Worm (Caenorhabditis elegans) whole organism, young adult: ENCODE results near the gene T19C4.24.

ENCODE experiments used
- B0336.3 ChIP-seq: fragments of 200-800 bp; sonication (Bioruptor generic); IDR thresholded peaks from 2 replicates; pipeline ENCODE4 v1.3.6; 2022; ENCODE audit warnings: missing genetic modification characterization, missing compliant biosample characterization
- D2030.7 ChIP-seq: fragments of 200-800 bp; sonication (Bioruptor generic); IDR thresholded peaks from 2 replicates; pipeline ENCODE4 v1.3.6; 2022; ENCODE audit warnings: missing genetic modification reagents, missing genetic modification characterization, missing compliant biosample characterization
- F23B12.7 ChIP-seq: sonication (generic microtip); optimal IDR thresholded peaks from 2 replicates; lab custom pipeline; 2017; ENCODE audit warnings: missing genetic modification characterization, mild to moderate bottlenecking, missing compliant biosample characterization, antibody characterized with exemption, moderate library complexity; ENCODE audit not compliant: insufficient read depth
- K12H6.12 ChIP-seq: fragments of 200-800 bp; sonication (Bioruptor generic); optimal IDR thresholded peaks from 2 replicates; lab custom pipeline; 2018; ENCODE audit warnings: mild to moderate bottlenecking, missing genetic modification characterization, missing compliant biosample characterization
- T07F8.4 ChIP-seq: sonication (generic microtip); optimal IDR thresholded peaks from 2 replicates; lab custom pipeline; 2016; ENCODE audit warnings: mild to moderate bottlenecking, missing genetic modification characterization, moderate library complexity, missing compliant biosample characterization
- Y67H2A.10 ChIP-seq: fragments of 200-800 bp; sonication (Bioruptor generic); conservative IDR thresholded peaks from 2 replicates; pipeline ENCODE4 v1.3.6; 2022; ENCODE audit warnings: missing genetic modification reagents, missing genetic modification characterization, missing compliant biosample characterization
- Y79H2A.3 ChIP-seq: fragments of 200-800 bp; sonication (Bioruptor generic); conservative IDR thresholded peaks from 2 replicates; pipeline ENCODE4 v1.3.6; 2022; ENCODE audit warnings: missing genetic modification reagents, missing genetic modification characterization, missing compliant biosample characterization
- attf-6 ChIP-seq: fragments of 200-800 bp; sonication (Bioruptor generic); IDR thresholded peaks from 2 replicates; pipeline ENCODE4 v1.3.6; 2022; ENCODE audit warnings: missing genetic modification reagents, missing genetic modification characterization, missing compliant biosample characterization
- bed-2 ChIP-seq: fragments of 200-800 bp; sonication (Bioruptor generic); IDR thresholded peaks from 2 replicates; pipeline ENCODE4 v1.3.6; 2022; ENCODE audit warnings: missing genetic modification reagents, missing genetic modification characterization, missing compliant biosample characterization
- ceh-27 ChIP-seq: fragments of 200-800 bp; sonication (Bioruptor generic); optimal IDR thresholded peaks from 2 replicates; lab custom pipeline; 2018; ENCODE audit warnings: mild to moderate bottlenecking, missing genetic modification characterization, moderate library complexity, missing compliant biosample characterization
- ceh-40 ChIP-seq: fragments of 200-800 bp; sonication (Bioruptor generic); IDR thresholded peaks from 2 replicates; pipeline ENCODE4 v1.3.6; 2022; ENCODE audit warnings: missing genetic modification characterization, missing compliant biosample characterization
- ceh-79 ChIP-seq: sonication (generic microtip); optimal IDR thresholded peaks from 2 replicates; lab custom pipeline; 2017; ENCODE audit warnings: mild to moderate bottlenecking, missing genetic modification characterization, missing compliant biosample characterization
- ceh-91 ChIP-seq: fragments of 200-800 bp; sonication (Bioruptor generic); IDR thresholded peaks from 2 replicates; pipeline ENCODE4 v1.3.6; 2022; ENCODE audit warnings: missing genetic modification reagents, missing genetic modification characterization, missing compliant biosample characterization
- chd-7 ChIP-seq: sonication (generic microtip); optimal IDR thresholded peaks from 2 replicates; lab custom pipeline; 2016; ENCODE audit warnings: mild to moderate bottlenecking, missing genetic modification characterization, moderate library complexity, missing compliant biosample characterization
- dox-1 ChIP-seq: fragments of 200-800 bp; sonication (Bioruptor generic); IDR thresholded peaks from 2 replicates; pipeline ENCODE4 v1.3.6; 2022; ENCODE audit warnings: missing genetic modification reagents, missing genetic modification characterization, missing compliant biosample characterization
- egl-18 ChIP-seq: fragments of 200-800 bp; sonication (Bioruptor generic); IDR thresholded peaks from 2 replicates; pipeline ENCODE4 v1.3.6; 2022; ENCODE audit warnings: missing genetic modification reagents, missing genetic modification characterization, missing compliant biosample characterization
- ets-4 ChIP-seq: fragments of 200-800 bp; sonication (Bioruptor generic); optimal IDR thresholded peaks from 2 replicates; lab custom pipeline; 2018; ENCODE audit warnings: mild to moderate bottlenecking, missing genetic modification characterization, missing compliant biosample characterization
- hlh-12 ChIP-seq: sonication (generic microtip); optimal IDR thresholded peaks from 2 replicates; lab custom pipeline; 2016; ENCODE audit warnings: missing genetic modification characterization, missing compliant biosample characterization
- hmg-1.2 ChIP-seq: fragments of 200-800 bp; sonication (Bioruptor generic); IDR thresholded peaks from 2 replicates; pipeline ENCODE4 v1.3.6; 2022; ENCODE audit warnings: missing genetic modification reagents, missing genetic modification characterization, missing compliant biosample characterization
- hsf-1 ChIP-seq: fragments of 200-800 bp; sonication (Bioruptor generic); IDR thresholded peaks from 2 replicates; pipeline ENCODE4 v1.3.6; 2022; ENCODE audit warnings: missing genetic modification reagents, missing genetic modification characterization, missing compliant biosample characterization
- let-526 ChIP-seq: fragments of 200-800 bp; sonication (Bioruptor generic); IDR thresholded peaks from 2 replicates; pipeline ENCODE4 v1.3.6; 2022; ENCODE audit warnings: missing genetic modification reagents, missing genetic modification characterization, missing compliant biosample characterization
- lin-54 ChIP-seq: fragments of 200-800 bp; sonication (Bioruptor generic); optimal IDR thresholded peaks from 2 replicates; lab custom pipeline; 2018; ENCODE audit warnings: mild to moderate bottlenecking, missing genetic modification characterization, missing compliant biosample characterization
- madf-10 ChIP-seq: sonication (generic microtip); optimal IDR thresholded peaks from 2 replicates; lab custom pipeline; 2016; ENCODE audit warnings: mild to moderate bottlenecking, missing genetic modification characterization, missing compliant biosample characterization
- madf-6 ChIP-seq: fragments of 200-800 bp; sonication (Bioruptor generic); IDR thresholded peaks from 2 replicates; pipeline ENCODE4 v1.3.6; 2022; ENCODE audit warnings: missing genetic modification reagents, missing genetic modification characterization, missing compliant biosample characterization
- mxl-1 ChIP-seq: sonication (generic microtip); optimal IDR thresholded peaks from 2 replicates; lab custom pipeline; 2016; ENCODE audit warnings: missing genetic modification characterization, missing compliant biosample characterization
- nfyb-1 ChIP-seq: fragments of 200-800 bp; sonication (Bioruptor generic); IDR thresholded peaks from 2 replicates; pipeline ENCODE4 v1.3.6; 2022; ENCODE audit warnings: missing genetic modification reagents, missing genetic modification characterization, missing compliant biosample characterization
- rcor-1 ChIP-seq: fragments of 200-800 bp; sonication (Bioruptor generic); IDR thresholded peaks from 2 replicates; pipeline ENCODE4 v1.3.6; 2022; ENCODE audit warnings: missing genetic modification reagents, missing genetic modification characterization, missing compliant biosample characterization
- repo-1 ChIP-seq: sonication (generic microtip); optimal IDR thresholded peaks from 2 replicates; lab custom pipeline; 2017; ENCODE audit warnings: mild to moderate bottlenecking, missing genetic modification characterization, missing compliant biosample characterization
- snpc-3.4 ChIP-seq: sonication (generic microtip); optimal IDR thresholded peaks from 2 replicates; lab custom pipeline; 2017; ENCODE audit warnings: missing genetic modification characterization, mild to moderate bottlenecking, missing compliant biosample characterization, antibody characterized with exemption, moderate library complexity, missing genotype, missing genetic modification reagents
- snpc-4 ChIP-seq, 5 experiments: fragments of 150-350 bp in 1 of 5; sonication (generic microtip) in 4 of 5; optimal IDR thresholded peaks; 2 replicates each; lab custom pipeline; 2014 to 2018; ENCODE audit warnings: missing genetic modification characterization in 5 of 5, missing biosample characterization in 3 of 5, antibody characterized with exemption in 2 of 5, mild to moderate bottlenecking in 2 of 5, missing compliant biosample characterization in 2 of 5, missing genotype in 2 of 5, moderate library complexity in 2 of 5, missing genetic modification reagents in 1 of 5
- unc-130 ChIP-seq: sonication (generic microtip); optimal IDR thresholded peaks from 2 replicates; lab custom pipeline; 2016; ENCODE audit warnings: missing genetic modification reagents, missing genetic modification characterization, missing compliant biosample characterization
- zfh-2 ChIP-seq: fragments of 200-800 bp; sonication (Bioruptor generic); conservative IDR thresholded peaks from 2 replicates; pipeline ENCODE4 v1.3.6; 2022; ENCODE audit warnings: missing genetic modification reagents, missing genetic modification characterization, missing compliant biosample characterization
- ztf-22 ChIP-seq: fragments of 200-800 bp; sonication (Bioruptor generic); optimal IDR thresholded peaks from 2 replicates; lab custom pipeline; 2018; ENCODE audit warnings: mild to moderate bottlenecking, missing genetic modification characterization, moderate library complexity, missing compliant biosample characterization
- ztf-26 ChIP-seq: sonication (generic microtip); optimal IDR thresholded peaks from 2 replicates; lab custom pipeline; 2017; ENCODE audit warnings: missing genetic modification characterization, missing compliant biosample characterization

The T19C4.24 gene

DNA sequence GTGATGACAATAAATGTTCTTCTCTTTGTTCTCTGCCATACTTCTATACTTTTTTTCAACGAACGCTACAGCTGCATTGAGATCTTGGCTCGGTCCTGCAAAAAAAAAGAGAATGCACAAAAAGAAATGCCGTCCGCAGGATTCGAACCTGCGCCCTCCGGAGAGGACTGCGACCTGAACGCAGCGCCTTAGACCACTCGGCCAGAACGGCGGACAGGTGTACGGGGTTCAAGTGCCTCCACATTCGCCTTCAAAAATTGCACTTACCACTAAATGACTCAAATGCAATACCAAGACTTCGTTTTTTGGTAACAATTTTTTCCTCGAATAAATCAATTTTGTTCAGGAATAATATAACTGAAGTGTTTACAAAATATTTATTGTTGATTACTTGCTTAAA is 27.9 kb upstream of the T19C4.24 start (continued):
- TF ChIP-seq snpc-4 (GFP tag; optimal IDR thresholded peaks at IDR 0.05; lab: Kevin White, UChicago) (peak; percentile 76), snpc-4 (tag; optimal IDR thresholded peaks at IDR 0.05; lab: Kevin White, UChicago) (peak; percentile 90 to 98 (median 95)), nfyb-1 (peak; percentile 51; the same call in 1 of the 2 replicates), attf-6 (GFP tag; lab: Robert Waterston, UW) (peak; percentile 16; the same call in 1 of the 2 replicates), lin-54 (no peak), snpc-3.4 (peak; percentile 20), Y79H2A.3 (GFP tag; lab: Robert Waterston, UW) (no peak), madf-6 (GFP tag; lab: Robert Waterston, UW) (peak; percentile 35)

DNA sequence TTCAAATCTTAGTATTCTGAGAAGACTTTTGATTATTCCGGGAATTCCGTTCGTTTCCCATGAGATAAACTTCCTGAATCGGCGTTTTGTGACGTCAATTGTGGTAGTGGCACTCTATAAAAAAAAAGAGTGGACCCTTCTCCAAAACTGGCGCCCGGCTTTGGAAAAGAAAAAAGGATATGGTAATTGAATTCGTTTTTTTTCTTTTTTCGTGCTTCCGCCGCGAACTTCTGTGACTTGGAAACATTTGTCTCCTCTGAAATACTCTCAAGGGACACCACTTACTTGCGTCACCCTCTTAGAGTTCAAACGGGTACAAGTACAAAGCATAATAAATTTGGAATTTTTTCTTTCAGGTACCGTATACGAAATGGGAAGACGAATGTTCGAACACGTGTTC is 25.9 kb upstream of the T19C4.24 start:
- no peak for TF ChIP-seq let-526
- TF ChIP-seq ceh-91 = no peak
- no peak for TF ChIP-seq hsf-1 (GFP tag; lab: Robert Waterston, UW)
- TF ChIP-seq ceh-27 (GFP tag; lab: Kevin White, UChicago) = no peak
- TF ChIP-seq chd-7 = no peak
- TF ChIP-seq mxl-1 = no peak
- no peak for TF ChIP-seq ceh-40 (GFP tag; lab: Robert Waterston, UW)
- no peak for TF ChIP-seq rcor-1 (GFP tag; lab: Robert Waterston, UW)
- TF ChIP-seq repo-1 = no peak
- TF ChIP-seq ztf-26 = no peak

DNA sequence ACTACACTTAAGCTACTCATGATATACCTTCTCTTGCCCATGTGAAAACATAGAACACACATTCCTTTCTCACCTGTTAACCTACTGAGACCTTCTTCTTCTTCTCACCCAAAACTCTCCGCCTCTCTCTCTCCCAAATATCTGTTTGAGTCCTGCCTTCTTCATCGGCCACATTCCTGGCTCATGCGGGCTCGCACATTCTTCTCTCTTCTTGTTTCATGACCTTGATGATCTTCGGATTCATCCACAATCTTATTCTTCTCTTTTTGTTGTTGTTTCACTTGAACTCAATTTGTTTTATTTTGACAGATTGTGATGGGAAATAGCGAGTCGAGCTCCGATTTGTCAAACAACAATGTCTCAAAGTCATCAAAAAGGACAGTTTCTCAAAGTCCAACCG is 25.1 kb upstream of the T19C4.24 start, which contains the start of gene T19C4.5:
TSS of gene T19C4.5 (plus strand) at position 308 of the 400 bp plus-strand sequence.
- TF ChIP-seq zfh-2 (GFP tag; lab: Robert Waterston, UW) = no peak
- no peak for TF ChIP-seq D2030.7 (GFP tag; lab: Robert Waterston, UW)
- no peak for TF ChIP-seq Y67H2A.10 (GFP tag; lab: Robert Waterston, UW)
- TF ChIP-seq ets-4 (GFP tag; lab: Kevin White, UChicago) = no peak
- no peak for TF ChIP-seq F23B12.7 (tag; lab: Kevin White, UChicago)
- TF ChIP-seq ceh-79 (tag; lab: Kevin White, UChicago) = no peak
- TF ChIP-seq ceh-27 (GFP tag; lab: Kevin White, UChicago) = no peak
- no peak for TF ChIP-seq madf-10 (tag; lab: Kevin White, UChicago)
- no peak for TF ChIP-seq hlh-12 (tag; lab: Kevin White, UChicago)
- no peak for TF ChIP-seq unc-130 (GFP tag; lab: Kevin White, UChicago)
- no peak for TF ChIP-seq B0336.3 (GFP tag; lab: Robert Waterston, UW)
- no peak for TF ChIP-seq T07F8.4 (tag; lab: Kevin White, UChicago)
- no peak for TF ChIP-seq bed-2 (GFP tag; lab: Robert Waterston, UW)
- TF ChIP-seq egl-18 (GFP tag; lab: Robert Waterston, UW) = no peak
- no peak for TF ChIP-seq ceh-40 (GFP tag; lab: Robert Waterston, UW)
- no peak for TF ChIP-seq snpc-3.4
- no peak for TF ChIP-seq K12H6.12 (tag; lab: Kevin White, UChicago)
- no peak for TF ChIP-seq ztf-22 (GFP tag; lab: Kevin White, UChicago)
- TF ChIP-seq dox-1 (GFP tag; lab: Robert Waterston, UW) = no peak
- TF ChIP-seq hmg-1.2 (GFP tag; lab: Robert Waterston, UW) = no peak
- TF ChIP-seq, all 124 proteins: peak for 0
